Worm (Caenorhabditis elegans) whole organism, L3 larva: ENCODE data around the gene dct-1.

Experiments
- R02D3.7 ChIP-seq: fragments of 150-350 bp; optimal IDR thresholded peaks from 2 replicates; lab custom pipeline; 2014; ENCODE audit warnings: missing biosample characterization, missing genetic modification characterization
- ZK546.5 ChIP-seq: sonication (generic microtip); optimal IDR thresholded peaks from 2 replicates; lab custom pipeline; 2017; ENCODE audit warnings: missing biosample characterization, missing genetic modification characterization
- aly-2 ChIP-seq: fragments of 150-350 bp; optimal IDR thresholded peaks from 2 replicates; lab custom pipeline; 2014; ENCODE audit warnings: missing biosample characterization, missing genetic modification characterization
- ama-1 ChIP-seq: fragments of 150-350 bp; optimal IDR thresholded peaks from 2 replicates; lab custom pipeline; 2018
- ceh-16 ChIP-seq: sonication (generic microtip); optimal IDR thresholded peaks from 2 replicates; lab custom pipeline; 2017; ENCODE audit warnings: missing biosample characterization, missing genetic modification characterization
- ceh-28 ChIP-seq: fragments of 150-350 bp; optimal IDR thresholded peaks from 2 replicates; lab custom pipeline; 2014; ENCODE audit warnings: missing biosample characterization, missing genetic modification reagents, missing genetic modification characterization
- ceh-82 ChIP-seq: fragments of 150-350 bp; optimal IDR thresholded peaks from 2 replicates; lab custom pipeline; 2014; ENCODE audit warnings: missing biosample characterization, missing genetic modification characterization
- ceh-9 ChIP-seq: sonication (generic microtip); optimal IDR thresholded peaks from 2 replicates; lab custom pipeline; 2018; ENCODE audit warnings: missing biosample characterization, missing genetic modification characterization
- daf-12 ChIP-seq: fragments of 150-350 bp; optimal IDR thresholded peaks from 2 replicates; lab custom pipeline; 2014; ENCODE audit warnings: missing biosample characterization, missing genetic modification reagents, missing genetic modification characterization
- egl-27 ChIP-seq: sonication (generic microtip); optimal IDR thresholded peaks from 4 replicates; lab custom pipeline; 2017; ENCODE audit warnings: missing biosample characterization, missing genetic modification reagents, missing genetic modification characterization
- egl-5 ChIP-seq: fragments of 150-350 bp; optimal IDR thresholded peaks from 2 replicates; lab custom pipeline; 2017; ENCODE audit warnings: missing biosample characterization, missing genetic modification reagents, missing genetic modification characterization, inconsistent platforms
- elt-1 ChIP-seq: fragments of 150-350 bp; optimal IDR thresholded peaks from 2 replicates; lab custom pipeline; 2014; ENCODE audit warnings: missing biosample characterization, missing genetic modification characterization
- elt-2 ChIP-seq: sonication (generic microtip); optimal IDR thresholded peaks from 2 replicates; lab custom pipeline; 2016; ENCODE audit warnings: missing genetic modification reagents, mild to moderate bottlenecking, missing genetic modification characterization, missing compliant biosample characterization
- elt-3 ChIP-seq, 3 experiments: fragments of 150-350 bp in 1 of 3; sonication (generic microtip) in 2 of 3; optimal IDR thresholded peaks; 2 replicates in 2 of 3; 4 replicates in 1 of 3; lab custom pipeline; 2014 to 2017; ENCODE audit warnings: missing biosample characterization in 3 of 3, missing genetic modification characterization in 3 of 3
- eor-1 ChIP-seq, 2 experiments: fragments of 150-350 bp; optimal IDR thresholded peaks; 2 replicates each; lab custom pipeline; 2014 to 2018; ENCODE audit warnings: missing biosample characterization in 2 of 2, missing genetic modification characterization in 2 of 2
- fkh-10 ChIP-seq: sonication (generic microtip); optimal IDR thresholded peaks from 2 replicates; lab custom pipeline; 2017; ENCODE audit warnings: missing biosample characterization, missing genetic modification reagents, missing genetic modification characterization
- fkh-2 ChIP-seq: fragments of 150-350 bp; optimal IDR thresholded peaks from 2 replicates; lab custom pipeline; 2014; ENCODE audit warnings: missing biosample characterization, missing genetic modification reagents, missing genetic modification characterization
- fos-1 ChIP-seq: fragments of 150-350 bp; optimal IDR thresholded peaks from 2 replicates; lab custom pipeline; 2014; ENCODE audit warnings: missing biosample characterization, missing genetic modification characterization
- hmg-11 ChIP-seq: sonication (generic microtip); optimal IDR thresholded peaks from 2 replicates; lab custom pipeline; 2016; ENCODE audit warnings: missing genetic modification characterization, missing compliant biosample characterization
- jun-1 ChIP-seq: fragments of 150-350 bp; optimal IDR thresholded peaks from 2 replicates; lab custom pipeline; 2014; ENCODE audit warnings: missing biosample characterization, missing genetic modification reagents, missing genetic modification characterization
- lin-15B ChIP-seq: fragments of 150-350 bp; optimal IDR thresholded peaks from 2 replicates; lab custom pipeline; 2014; ENCODE audit warnings: missing biosample characterization, missing genetic modification characterization
- lin-39 ChIP-seq: fragments of 150-350 bp; optimal IDR thresholded peaks from 2 replicates; lab custom pipeline; 2018; ENCODE audit warnings: missing biosample characterization, missing genetic modification reagents, missing genetic modification characterization
- lsy-12 ChIP-seq: sonication (generic microtip); optimal IDR thresholded peaks from 2 replicates; lab custom pipeline; 2016; ENCODE audit warnings: mild to moderate bottlenecking, missing genetic modification characterization, missing compliant biosample characterization
- mdl-1 ChIP-seq: fragments of 150-350 bp; optimal IDR thresholded peaks from 2 replicates; lab custom pipeline; 2014; ENCODE audit warnings: missing biosample characterization, missing genetic modification characterization
- mml-1 ChIP-seq: fragments of 150-350 bp; sonication (generic microtip); optimal IDR thresholded peaks from 3 replicates; lab custom pipeline; 2014; ENCODE audit warnings: missing biosample characterization, missing genetic modification characterization
- nfya-1 ChIP-seq: sonication (generic microtip); optimal IDR thresholded peaks from 2 replicates; lab custom pipeline; 2017; ENCODE audit warnings: missing genetic modification characterization, mild to moderate bottlenecking, missing compliant biosample characterization, antibody characterized with exemption, moderate library complexity; ENCODE audit not compliant: insufficient read depth
- nhr-11 ChIP-seq: fragments of 150-350 bp; optimal IDR thresholded peaks from 2 replicates; lab custom pipeline; 2014; ENCODE audit warnings: missing biosample characterization, missing genetic modification characterization
- nhr-12 ChIP-seq: fragments of 150-350 bp; optimal IDR thresholded peaks from 2 replicates; lab custom pipeline; 2014; ENCODE audit warnings: missing biosample characterization, missing genetic modification characterization
- nhr-23 ChIP-seq: fragments of 150-350 bp; optimal IDR thresholded peaks from 2 replicates; lab custom pipeline; 2014; ENCODE audit warnings: missing biosample characterization, missing genetic modification reagents, missing genetic modification characterization
- nhr-237 ChIP-seq: fragments of 150-350 bp; optimal IDR thresholded peaks from 2 replicates; lab custom pipeline; 2014; ENCODE audit warnings: missing biosample characterization, missing genetic modification characterization
- nhr-25 ChIP-seq: sonication (generic microtip); optimal IDR thresholded peaks from 2 replicates; lab custom pipeline; 2017; ENCODE audit warnings: missing biosample characterization, missing genetic modification characterization
- nhr-28 ChIP-seq: fragments of 150-350 bp; optimal IDR thresholded peaks from 2 replicates; lab custom pipeline; 2014; ENCODE audit warnings: missing biosample characterization, missing genetic modification characterization
- nhr-43 ChIP-seq: sonication (generic microtip); optimal IDR thresholded peaks from 2 replicates; lab custom pipeline; 2016; ENCODE audit warnings: mild to moderate bottlenecking, missing genetic modification characterization, missing compliant biosample characterization; ENCODE audit not compliant: poor library complexity, severe bottlenecking
- nhr-67 ChIP-seq: fragments of 150-350 bp; optimal IDR thresholded peaks from 2 replicates; lab custom pipeline; 2014; ENCODE audit warnings: missing biosample characterization, missing genetic modification characterization
- nhr-76 ChIP-seq: fragments of 150-350 bp; sonication (generic microtip); optimal IDR thresholded peaks from 5 replicates; lab custom pipeline; 2014; ENCODE audit warnings: missing biosample characterization, missing genetic modification characterization
- nhr-77 ChIP-seq: fragments of 150-350 bp; optimal IDR thresholded peaks from 2 replicates; lab custom pipeline; 2014; ENCODE audit warnings: missing biosample characterization, missing genetic modification characterization
- pha-4 ChIP-seq: fragments of 150-350 bp; optimal IDR thresholded peaks from 2 replicates; lab custom pipeline; 2014; ENCODE audit warnings: missing biosample characterization, missing genetic modification reagents, missing genetic modification characterization
- pqm-1 ChIP-seq: fragments of 150-350 bp; optimal IDR thresholded peaks from 2 replicates; lab custom pipeline; 2017; ENCODE audit warnings: missing biosample characterization, missing genetic modification characterization, inconsistent platforms
- sea-2 ChIP-seq: fragments of 150-350 bp; sonication (generic microtip); optimal IDR thresholded peaks from 4 replicates; lab custom pipeline; 2014; ENCODE audit warnings: missing biosample characterization, missing genetic modification reagents, missing genetic modification characterization
- skn-1 ChIP-seq: fragments of 150-350 bp; optimal IDR thresholded peaks from 2 replicates; lab custom pipeline; 2014; ENCODE audit warnings: missing biosample characterization, missing genetic modification characterization
- snpc-4 ChIP-seq: fragments of 150-350 bp; optimal IDR thresholded peaks from 2 replicates; lab custom pipeline; 2014; ENCODE audit warnings: missing biosample characterization, missing genetic modification characterization
- tbx-2 ChIP-seq: sonication (generic microtip); optimal IDR thresholded peaks from 2 replicates; lab custom pipeline; 2016; ENCODE audit warnings: mild to moderate bottlenecking, missing genetic modification characterization, missing compliant biosample characterization
- unc-39 ChIP-seq: sonication (generic microtip); optimal IDR thresholded peaks from 4 replicates; lab custom pipeline; 2017; ENCODE audit warnings: missing biosample characterization, missing genetic modification characterization
- unc-62 ChIP-seq: fragments of 150-350 bp; sonication (generic microtip); optimal IDR thresholded peaks from 4 replicates; lab custom pipeline; 2014; ENCODE audit warnings: missing biosample characterization, missing genetic modification reagents, missing genetic modification characterization
- zag-1 ChIP-seq: fragments of 150-350 bp; optimal IDR thresholded peaks from 2 replicates; lab custom pipeline; 2014; ENCODE audit warnings: missing biosample characterization, missing genetic modification characterization
- ztf-11 ChIP-seq: fragments of 150-350 bp; optimal IDR thresholded peaks from 2 replicates; lab custom pipeline; 2014; ENCODE audit warnings: missing biosample characterization, missing genetic modification characterization
- ztf-4 ChIP-seq: fragments of 150-350 bp; optimal IDR thresholded peaks from 2 replicates; lab custom pipeline; 2014; ENCODE audit warnings: missing biosample characterization, missing genetic modification characterization

Gene dct-1

DNA sequence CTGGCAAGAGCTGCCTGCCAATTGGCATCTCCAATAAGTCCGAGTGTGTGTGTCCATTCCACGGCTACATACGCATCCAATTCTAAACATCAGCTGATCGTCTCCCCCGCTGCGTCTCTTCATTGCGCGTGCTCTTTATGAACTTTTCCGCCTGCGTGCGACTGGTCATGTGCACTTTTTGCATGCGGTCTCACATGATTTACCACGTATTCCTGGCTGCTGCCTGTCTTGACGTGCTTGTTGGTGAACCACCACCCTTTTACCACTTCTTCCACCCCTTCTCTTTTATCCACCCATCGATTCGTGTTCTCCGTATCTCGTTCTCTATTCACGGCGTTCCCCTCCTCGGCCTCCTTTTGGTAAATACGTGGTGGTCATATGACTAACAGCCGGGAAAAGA, 2.6 kb upstream of the dct-1 start:
- TF ChIP-seq egl-27 (tag; lab: Kevin White, UChicago) (no peak), snpc-4 (tag; lab: Kevin White, UChicago) (peak; percentile 21), nhr-43 (tag; lab: Kevin White, UChicago) (peak; percentile 69), R02D3.7 (tag; lab: Kevin White, UChicago) (no peak), nfya-1 (peak; percentile 77), fos-1 (tag; lab: Kevin White, UChicago) (no peak), skn-1 (tag; lab: Kevin White, UChicago) (peak; percentile 71), unc-39 (tag; lab: Kevin White, UChicago) (peak; percentile 38), eor-1 (tag; optimal IDR thresholded peaks at IDR 0.05; lab: Kevin White, UChicago) (no peak), elt-1 (tag; lab: Kevin White, UChicago) (peak; percentile 39), daf-12 (no peak), lin-39 (tag; lab: Kevin White, UChicago) (peak; percentile 89), mml-1 (tag; lab: Kevin White, UChicago) (no peak), ceh-28 (tag; lab: Kevin White, UChicago) (peak; percentile 64), pqm-1 (tag; lab: Kevin White, UChicago) (no peak), nhr-12 (tag; lab: Kevin White, UChicago) (no peak), elt-2 (tag; lab: Kevin White, UChicago) (peak; percentile 38), nhr-25 (tag; lab: Kevin White, UChicago) (no peak), fkh-2 (tag; lab: Kevin White, UChicago) (no peak), unc-62 (GFP tag; lab: Kevin White, UChicago) (no peak), nhr-23 (tag; lab: Kevin White, UChicago) (no peak), jun-1 (tag; lab: Kevin White, UChicago) (peak; percentile 81), ama-1 (no peak), tbx-2 (tag; lab: Kevin White, UChicago) (peak; percentile 75), sea-2 (GFP tag; lab: Kevin White, UChicago) (no peak), pha-4 (tag; lab: Kevin White, UChicago) (peak; percentile 77), elt-3 (tag; optimal IDR thresholded peaks at IDR 0.05; lab: Kevin White, UChicago) (no peak), nhr-77 (tag; lab: Kevin White, UChicago) (no peak), nhr-237 (tag; lab: Kevin White, UChicago) (no peak), hmg-11 (peak; percentile 71), ceh-82 (no peak), nhr-11 (tag; lab: Kevin White, UChicago) (peak; percentile 76), lsy-12 (tag; lab: Kevin White, UChicago) (peak; percentile 86), ZK546.5 (no peak), ceh-16 (tag; lab: Kevin White, UChicago) (no peak), mdl-1 (tag; lab: Kevin White, UChicago) (peak; percentile 40), nhr-76 (tag; lab: Kevin White, UChicago) (no peak), nhr-28 (no peak), nhr-67 (tag; lab: Kevin White, UChicago) (no peak), ztf-11 (tag; lab: Kevin White, UChicago) (no peak), ceh-9 (tag; lab: Kevin White, UChicago) (no peak), fkh-10 (GFP tag; lab: Kevin White, UChicago) (peak; percentile 73), ztf-4 (tag; lab: Kevin White, UChicago) (no peak), zag-1 (no peak), egl-5 (tag; lab: Kevin White, UChicago) (peak; percentile 83), aly-2 (tag; lab: Kevin White, UChicago) (no peak), lin-15B (tag; lab: Kevin White, UChicago) (peak; percentile 36)
